Worm (Caenorhabditis elegans) whole organism, early embryonic: ENCODE measurements around the gene dpy-1.

Experiments
- B0310.2 ChIP-seq: sonication (generic microtip); optimal IDR thresholded peaks from 2 replicates; lab custom pipeline; 2016; ENCODE audit warnings: mild to moderate bottlenecking, missing genetic modification characterization, missing compliant biosample characterization
- F13C5.2 ChIP-seq: sonication (generic microtip); optimal IDR thresholded peaks from 2 replicates; lab custom pipeline; 2017; ENCODE audit warnings: mild to moderate bottlenecking, missing genetic modification characterization, inconsistent platforms, missing compliant biosample characterization
- aly-1 ChIP-seq: sonication (generic microtip); optimal IDR thresholded peaks from 2 replicates; lab custom pipeline; 2016; ENCODE audit warnings: missing genetic modification characterization, missing compliant biosample characterization
- ama-1 ChIP-seq: fragments of 150-350 bp; optimal IDR thresholded peaks from 2 replicates; lab custom pipeline; 2014
- ceh-13 ChIP-seq: fragments of 200-800 bp; sonication (Bioruptor generic); optimal IDR thresholded peaks from 2 replicates; lab custom pipeline; 2018; ENCODE audit warnings: mild to moderate bottlenecking, missing genetic modification characterization, missing compliant biosample characterization
- ceh-36 ChIP-seq: sonication (generic microtip); optimal IDR thresholded peaks from 2 replicates; lab custom pipeline; 2016; ENCODE audit warnings: missing genetic modification characterization, inconsistent platforms, missing compliant biosample characterization
- ets-7 ChIP-seq: sonication (generic microtip); optimal IDR thresholded peaks from 2 replicates; lab custom pipeline; 2016; ENCODE audit warnings: missing genotype, missing genetic modification characterization, missing compliant biosample characterization
- flt-1 ChIP-seq: fragments of 200-800 bp; sonication (Bioruptor generic); IDR thresholded peaks from 2 replicates; pipeline ENCODE4 v1.3.6; 2022; ENCODE audit warnings: missing genetic modification characterization, missing compliant biosample characterization
- hmbx-1 ChIP-seq: sonication (generic microtip); optimal IDR thresholded peaks from 2 replicates; lab custom pipeline; 2016; ENCODE audit warnings: mild to moderate bottlenecking, missing genetic modification characterization, missing compliant biosample characterization
- hmg-4 ChIP-seq: fragments of 200-800 bp; sonication (Bioruptor generic); optimal IDR thresholded peaks from 2 replicates; lab custom pipeline; 2018; ENCODE audit warnings: mild to moderate bottlenecking, missing genetic modification characterization, missing compliant biosample characterization
- hnd-1 ChIP-seq: sonication (generic microtip); optimal IDR thresholded peaks from 2 replicates; lab custom pipeline; 2016; ENCODE audit warnings: missing genetic modification characterization, missing compliant biosample characterization
- pes-1 ChIP-seq: fragments of 200-800 bp; sonication (Bioruptor generic); IDR thresholded peaks from 2 replicates; pipeline ENCODE4 v1.3.6; 2022; ENCODE audit warnings: missing genetic modification reagents, missing genetic modification characterization, missing compliant biosample characterization
- scrt-1 ChIP-seq: fragments of 200-800 bp; sonication (Bioruptor generic); IDR thresholded peaks from 2 replicates; pipeline ENCODE4 v1.3.6; 2022; ENCODE audit warnings: missing genetic modification characterization, missing compliant biosample characterization
- sea-1 ChIP-seq: fragments of 200-800 bp; sonication (Bioruptor generic); conservative IDR thresholded peaks from 2 replicates; pipeline ENCODE4 v1.3.6; 2022; ENCODE audit warnings: missing genetic modification characterization, missing compliant biosample characterization
- tbx-11 ChIP-seq: fragments of 200-800 bp; sonication (Bioruptor generic); IDR thresholded peaks from 2 replicates; pipeline ENCODE4 v1.3.6; 2022; ENCODE audit warnings: missing genetic modification characterization, missing compliant biosample characterization
- tbx-37 ChIP-seq: fragments of 200-800 bp; sonication (Bioruptor generic); conservative IDR thresholded peaks from 2 replicates; pipeline ENCODE4 v1.3.6; 2022; ENCODE audit warnings: missing genetic modification reagents, missing genetic modification characterization, missing compliant biosample characterization
- tra-4 ChIP-seq: sonication (generic microtip); optimal IDR thresholded peaks from 2 replicates; lab custom pipeline; 2017; ENCODE audit warnings: missing genetic modification characterization, missing compliant biosample characterization

dpy-1 gene

DNA sequence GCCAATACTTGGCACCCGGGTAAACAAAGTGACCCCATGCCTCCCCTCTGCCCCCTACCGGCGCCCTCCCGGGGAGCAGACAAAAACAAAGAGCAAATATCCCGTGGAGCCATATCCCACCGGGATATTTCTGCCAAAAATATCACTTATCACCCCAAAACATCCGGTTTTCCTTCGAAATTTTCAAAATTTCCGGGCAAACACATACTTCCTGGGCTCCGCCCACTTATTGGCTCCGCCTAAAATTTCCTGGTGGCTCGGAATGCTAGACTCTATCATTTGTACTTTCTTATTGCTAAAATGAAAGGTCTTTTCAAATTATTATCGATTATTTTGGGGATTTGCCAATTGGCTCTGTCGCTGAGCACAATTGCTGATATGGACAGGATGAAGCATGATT is 42.1 kb downstream of the dpy-1 start, which contains the start of gene Y39A3B.1:
Y39A3B.1 (plus strand) TSS at position 301 of the 400 bp plus-strand sequence.
- no peak for TF ChIP-seq ama-1 (lab: Kevin White, UChicago)
- TF ChIP-seq hmbx-1 (tag; lab: Kevin White, UChicago) = no peak
- no peak for TF ChIP-seq ceh-13 (GFP tag; lab: Kevin White, UChicago)
- no peak for TF ChIP-seq tra-4 (tag; lab: Kevin White, UChicago)
- no peak for TF ChIP-seq ceh-36 (tag; lab: Kevin White, UChicago)
- no peak for TF ChIP-seq B0310.2
- no peak for TF ChIP-seq flt-1 (GFP tag; lab: Robert Waterston, UW)
- TF ChIP-seq tbx-11 (GFP tag; lab: Robert Waterston, UW) = no peak
- no peak for TF ChIP-seq F13C5.2 (tag; lab: Kevin White, UChicago)
- no peak for TF ChIP-seq tbx-37 (GFP tag; lab: Robert Waterston, UW)
- TF ChIP-seq ets-7 (tag; lab: Kevin White, UChicago) = no peak
- TF ChIP-seq pes-1 (GFP tag; lab: Robert Waterston, UW) = no peak
- TF ChIP-seq hmg-4 = no peak
- no peak for TF ChIP-seq sea-1 (GFP tag; lab: Robert Waterston, UW)
- TF ChIP-seq scrt-1 = no peak
- no peak for TF ChIP-seq hnd-1 (tag; lab: Kevin White, UChicago)
- no peak for TF ChIP-seq aly-1 (tag; lab: Kevin White, UChicago)

DNA sequence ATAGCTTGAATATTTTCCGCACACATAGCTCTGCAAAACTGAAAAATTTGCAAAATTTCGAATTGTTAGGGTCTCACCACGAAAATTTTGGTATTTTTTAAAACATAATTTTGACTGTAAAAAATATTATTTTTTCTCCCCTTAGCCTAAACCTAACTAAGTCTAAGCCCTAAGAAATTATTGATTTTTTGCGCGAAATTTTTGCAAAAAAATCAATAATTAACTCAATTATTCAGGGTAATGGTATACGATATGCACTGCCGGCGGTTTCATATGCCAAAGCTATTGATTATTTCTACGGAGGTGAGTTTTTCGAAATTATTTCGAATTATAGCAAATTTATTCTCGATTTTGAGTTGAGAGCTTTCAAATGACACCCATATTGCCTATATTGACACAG is 46.6 kb downstream of the dpy-1 start:
- TF ChIP-seq hmbx-1 (tag; lab: Kevin White, UChicago) = no peak
- TF ChIP-seq ets-7 (tag; lab: Kevin White, UChicago) = no peak
- TF ChIP-seq tra-4 (tag; lab: Kevin White, UChicago) = no peak
- TF ChIP-seq ceh-36 (tag; lab: Kevin White, UChicago) = no peak

DNA sequence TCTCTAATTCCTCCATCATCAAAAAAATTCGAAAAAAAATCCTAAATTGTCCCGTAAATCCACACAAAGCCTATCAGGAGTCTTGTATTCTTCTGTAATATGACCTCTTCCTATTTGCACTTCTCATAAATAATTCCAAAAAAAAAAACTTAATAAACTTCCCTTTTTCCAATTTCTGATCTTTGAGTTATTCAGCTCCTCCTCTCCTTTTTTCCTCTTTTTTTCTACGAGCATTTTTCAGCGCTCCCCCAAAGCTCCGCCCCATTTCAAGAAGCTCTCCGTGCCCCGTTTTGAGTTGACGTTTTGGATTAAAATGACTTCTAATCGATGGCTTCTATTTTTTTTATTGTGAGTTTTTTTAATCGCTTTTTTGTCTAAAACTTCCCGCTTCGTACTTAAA is 50.2 kb downstream of the dpy-1 start, which contains the start of gene lgc-42:
lgc-42 (plus strand) TSS at position 301 of the 400 bp plus-strand sequence.
- TF ChIP-seq scrt-1 (no peak), pes-1 (GFP tag; lab: Robert Waterston, UW) (no peak), ceh-13 (GFP tag; lab: Kevin White, UChicago) (no peak), hmbx-1 (tag; lab: Kevin White, UChicago) (no peak), B0310.2 (no peak), hnd-1 (tag; lab: Kevin White, UChicago) (no peak), tbx-37 (GFP tag; lab: Robert Waterston, UW) (no peak), sea-1 (GFP tag; lab: Robert Waterston, UW) (no peak), F13C5.2 (tag; lab: Kevin White, UChicago) (no peak), aly-1 (tag; lab: Kevin White, UChicago) (no peak), flt-1 (GFP tag; lab: Robert Waterston, UW) (no peak), ets-7 (tag; lab: Kevin White, UChicago) (no peak), ceh-36 (tag; lab: Kevin White, UChicago) (no peak)

DNA sequence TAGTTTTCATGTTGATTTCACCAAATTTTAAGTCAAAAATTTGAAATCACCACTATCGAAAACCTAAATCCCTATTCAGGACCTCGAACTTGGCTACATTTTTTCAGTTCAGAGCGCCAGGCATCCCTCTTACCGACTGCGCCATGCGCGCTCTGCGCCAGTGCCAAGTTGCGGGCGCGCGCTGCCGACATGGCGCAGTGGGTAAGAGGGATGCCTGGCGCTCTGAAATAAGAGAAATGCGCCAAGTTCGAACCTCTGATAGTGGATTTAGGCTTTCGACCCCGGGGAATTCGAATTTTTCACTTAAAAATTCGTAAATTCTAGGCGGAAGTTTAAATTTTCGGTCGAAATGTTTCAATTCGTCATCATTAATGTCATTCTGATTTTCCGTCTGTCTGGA is 57.9 kb downstream of the dpy-1 start:
- no peak for TF ChIP-seq ceh-36 (tag; lab: Kevin White, UChicago)

DNA sequence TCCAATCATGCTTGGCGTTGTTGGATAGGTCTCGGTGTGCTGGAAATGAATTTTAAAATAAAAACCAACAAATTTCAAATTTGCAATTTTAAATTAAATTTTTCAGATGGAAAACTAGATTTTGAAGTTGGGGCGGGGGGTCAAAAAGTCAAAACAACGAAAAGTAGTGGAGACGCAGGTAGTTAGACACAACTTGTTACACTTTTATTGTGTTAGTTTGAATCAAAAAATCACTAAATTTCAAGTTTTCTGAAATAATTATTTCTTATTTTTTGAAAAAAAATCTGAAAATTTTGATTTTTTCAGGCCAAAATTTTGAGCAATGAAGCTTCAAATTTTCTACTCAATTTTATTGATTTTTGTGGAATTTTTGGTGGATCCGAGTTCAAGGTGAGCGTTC is 60.1 kb downstream of the dpy-1 start, which contains the start of gene Y39A3B.8:
Y39A3B.8 (plus strand) TSS at position 301 of the 400 bp plus-strand sequence.
- TF ChIP-seq scrt-1 (no peak), flt-1 (GFP tag; lab: Robert Waterston, UW) (no peak), ets-7 (tag; lab: Kevin White, UChicago) (no peak)
